Worm (Caenorhabditis elegans) whole organism, late embryonic: Measurements from ENCODE around the gene ZK1236.1.

Experiments
- C08G9.2 ChIP-seq: sonication (generic microtip); optimal IDR thresholded peaks from 2 replicates; lab custom pipeline; 2016; ENCODE audit warnings: mild to moderate bottlenecking, missing genetic modification characterization, moderate library complexity, missing compliant biosample characterization
- C38D4.7 ChIP-seq: fragments of 200-800 bp; sonication (Bioruptor generic); optimal IDR thresholded peaks from 2 replicates; lab custom pipeline; 2018; ENCODE audit warnings: mild to moderate bottlenecking, missing genetic modification characterization, moderate library complexity, missing compliant biosample characterization
- F13H6.1 ChIP-seq: sonication (generic microtip); optimal IDR thresholded peaks from 2 replicates; lab custom pipeline; 2016; ENCODE audit warnings: missing genetic modification characterization, missing compliant biosample characterization
- K02D7.2 ChIP-seq: sonication (generic microtip); optimal IDR thresholded peaks from 2 replicates; lab custom pipeline; 2017; ENCODE audit warnings: mild to moderate bottlenecking, missing genetic modification characterization, missing compliant biosample characterization
- K09A11.1 ChIP-seq: sonication (generic microtip); optimal IDR thresholded peaks from 2 replicates; lab custom pipeline; 2017; ENCODE audit warnings: antibody characterized with exemption, mild to moderate bottlenecking, missing genetic modification characterization, missing compliant biosample characterization; ENCODE audit not compliant: insufficient read depth
- T23F11.4 ChIP-seq: fragments of 200-800 bp; sonication (Bioruptor generic); optimal IDR thresholded peaks from 2 replicates; lab custom pipeline; 2018; ENCODE audit warnings: mild to moderate bottlenecking, missing genetic modification characterization, missing compliant biosample characterization
- ahr-1 ChIP-seq: sonication (generic microtip); optimal IDR thresholded peaks from 2 replicates; lab custom pipeline; 2016; ENCODE audit warnings: missing genetic modification characterization, missing compliant biosample characterization
- ceh-14 ChIP-seq: sonication (generic microtip); optimal IDR thresholded peaks from 2 replicates; lab custom pipeline; 2016; ENCODE audit warnings: missing genotype, missing genetic modification characterization, missing compliant biosample characterization
- ceh-18 ChIP-seq: sonication (generic microtip); optimal IDR thresholded peaks from 2 replicates; lab custom pipeline; 2016; ENCODE audit warnings: missing genetic modification characterization, missing compliant biosample characterization
- ceh-19 ChIP-seq: fragments of 200-800 bp; sonication (Bioruptor generic); optimal IDR thresholded peaks from 2 replicates; lab custom pipeline; 2018; ENCODE audit warnings: mild to moderate bottlenecking, missing genetic modification characterization, missing compliant biosample characterization
- ceh-2 ChIP-seq: sonication (generic microtip); optimal IDR thresholded peaks from 2 replicates; lab custom pipeline; 2016; ENCODE audit warnings: missing genotype, missing genetic modification characterization, missing compliant biosample characterization
- ceh-30 ChIP-seq: fragments of 150-350 bp; optimal IDR thresholded peaks from 2 replicates; lab custom pipeline; 2014; ENCODE audit warnings: missing biosample characterization, missing genetic modification characterization
- ceh-31 ChIP-seq: sonication (generic microtip); optimal IDR thresholded peaks from 2 replicates; lab custom pipeline; 2016; ENCODE audit warnings: missing genetic modification characterization, missing compliant biosample characterization
- ceh-34 ChIP-seq: sonication (generic microtip); optimal IDR thresholded peaks from 2 replicates; lab custom pipeline; 2016; ENCODE audit warnings: mild to moderate bottlenecking, missing genetic modification characterization, missing compliant biosample characterization
- ceh-48 ChIP-seq: sonication (generic microtip); optimal IDR thresholded peaks from 2 replicates; lab custom pipeline; 2016; ENCODE audit warnings: missing genetic modification characterization, inconsistent platforms, missing compliant biosample characterization
- ceh-6 ChIP-seq: fragments of 200-800 bp; sonication (Bioruptor generic); optimal IDR thresholded peaks from 2 replicates; lab custom pipeline; 2018; ENCODE audit warnings: mild to moderate bottlenecking, missing genetic modification characterization, missing compliant biosample characterization
- che-1 ChIP-seq: sonication (generic microtip); optimal IDR thresholded peaks from 2 replicates; lab custom pipeline; 2016; ENCODE audit warnings: mild to moderate bottlenecking, missing genetic modification characterization, missing compliant biosample characterization
- dve-1 ChIP-seq: sonication (generic microtip); optimal IDR thresholded peaks from 2 replicates; lab custom pipeline; 2017; ENCODE audit warnings: antibody characterized with exemption, mild to moderate bottlenecking, missing genetic modification characterization, missing compliant biosample characterization
- elt-2 ChIP-seq: sonication (generic microtip); optimal IDR thresholded peaks from 2 replicates; lab custom pipeline; 2016; ENCODE audit warnings: missing genetic modification reagents, missing genetic modification characterization, missing compliant biosample characterization
- elt-4 ChIP-seq: sonication (generic microtip); optimal IDR thresholded peaks from 2 replicates; lab custom pipeline; 2016; ENCODE audit warnings: missing genetic modification characterization, missing compliant biosample characterization
- ets-4 ChIP-seq: sonication (generic microtip); optimal IDR thresholded peaks from 2 replicates; lab custom pipeline; 2016; ENCODE audit warnings: missing genetic modification characterization, missing compliant biosample characterization
- eyg-1 ChIP-seq: sonication (generic microtip); optimal IDR thresholded peaks from 2 replicates; lab custom pipeline; 2016; ENCODE audit warnings: missing genotype, missing genetic modification characterization, missing compliant biosample characterization
- fax-1 ChIP-seq: sonication (generic microtip); optimal IDR thresholded peaks from 2 replicates; lab custom pipeline; 2016; ENCODE audit warnings: missing genotype, missing genetic modification characterization, missing compliant biosample characterization
- gmeb-2 ChIP-seq: sonication (generic microtip); optimal IDR thresholded peaks from 2 replicates; lab custom pipeline; 2016; ENCODE audit warnings: missing genetic modification characterization, inconsistent platforms, missing compliant biosample characterization
- hlh-13 ChIP-seq: fragments of 200-800 bp; sonication (Bioruptor generic); optimal IDR thresholded peaks from 2 replicates; lab custom pipeline; 2018; ENCODE audit warnings: mild to moderate bottlenecking, missing genetic modification characterization, missing compliant biosample characterization
- hlh-30 ChIP-seq: sonication (generic microtip); optimal IDR thresholded peaks from 2 replicates; lab custom pipeline; 2017; ENCODE audit warnings: antibody characterized with exemption, missing genetic modification characterization, missing compliant biosample characterization; ENCODE audit not compliant: insufficient read depth
- hlh-8 ChIP-seq: sonication (generic microtip); optimal IDR thresholded peaks from 2 replicates; lab custom pipeline; 2016; ENCODE audit warnings: missing genotype, missing genetic modification characterization, missing compliant biosample characterization
- lim-6 ChIP-seq: sonication (generic microtip); optimal IDR thresholded peaks from 2 replicates; lab custom pipeline; 2016; ENCODE audit warnings: missing genetic modification characterization, missing compliant biosample characterization
- lin-11 ChIP-seq: fragments of 200-800 bp; sonication (Bioruptor generic); optimal IDR thresholded peaks from 2 replicates; lab custom pipeline; 2018; ENCODE audit warnings: mild to moderate bottlenecking, missing genetic modification characterization, missing compliant biosample characterization
- madf-2 ChIP-seq: sonication (generic microtip); optimal IDR thresholded peaks from 2 replicates; lab custom pipeline; 2017; ENCODE audit warnings: missing genetic modification characterization, missing compliant biosample characterization
- nfya-1 ChIP-seq: sonication (generic microtip); optimal IDR thresholded peaks from 2 replicates; lab custom pipeline; 2017; ENCODE audit warnings: missing genetic modification characterization, mild to moderate bottlenecking, missing compliant biosample characterization, antibody characterized with exemption, moderate library complexity
- nhr-11 ChIP-seq: fragments of 150-350 bp; optimal IDR thresholded peaks from 2 replicates; lab custom pipeline; 2014; ENCODE audit warnings: missing biosample characterization, missing genetic modification characterization
- odd-2 ChIP-seq: sonication (generic microtip); optimal IDR thresholded peaks from 2 replicates; lab custom pipeline; 2017; ENCODE audit warnings: antibody characterized with exemption, mild to moderate bottlenecking, missing genetic modification characterization, missing compliant biosample characterization
- pax-1 ChIP-seq: fragments of 150-350 bp; optimal IDR thresholded peaks from 2 replicates; lab custom pipeline; 2014; ENCODE audit warnings: missing biosample characterization, missing genetic modification characterization
- pqm-1 ChIP-seq: sonication (generic microtip); optimal IDR thresholded peaks from 2 replicates; lab custom pipeline; 2016; ENCODE audit warnings: missing genetic modification characterization, missing compliant biosample characterization
- ref-2 ChIP-seq: sonication (generic microtip); optimal IDR thresholded peaks from 2 replicates; lab custom pipeline; 2016; ENCODE audit warnings: missing genetic modification characterization, missing compliant biosample characterization
- rnt-1 ChIP-seq: sonication (generic microtip); optimal IDR thresholded peaks from 2 replicates; lab custom pipeline; 2016; ENCODE audit warnings: missing genetic modification characterization, missing compliant biosample characterization
- sdc-2 ChIP-seq: sonication (generic microtip); optimal IDR thresholded peaks from 2 replicates; lab custom pipeline; 2016; ENCODE audit warnings: missing genotype, missing genetic modification characterization, missing compliant biosample characterization
- sox-4 ChIP-seq: sonication (generic microtip); optimal IDR thresholded peaks from 2 replicates; lab custom pipeline; 2017; ENCODE audit warnings: mild to moderate bottlenecking, missing genetic modification characterization, inconsistent platforms, missing compliant biosample characterization
- syd-9 ChIP-seq: sonication (generic microtip); optimal IDR thresholded peaks from 2 replicates; lab custom pipeline; 2016; ENCODE audit warnings: mild to moderate bottlenecking, missing genetic modification characterization, moderate library complexity, missing compliant biosample characterization
- tbx-2 ChIP-seq: sonication (generic microtip); optimal IDR thresholded peaks from 2 replicates; lab custom pipeline; 2016; ENCODE audit warnings: missing genetic modification characterization, missing compliant biosample characterization
- ttx-3 ChIP-seq: sonication (generic microtip); optimal IDR thresholded peaks from 2 replicates; lab custom pipeline; 2016; ENCODE audit warnings: missing genetic modification reagents, missing genetic modification characterization, missing compliant biosample characterization
- unc-42 ChIP-seq: sonication (generic microtip); optimal IDR thresholded peaks from 2 replicates; lab custom pipeline; 2016; ENCODE audit warnings: missing genotype, missing genetic modification characterization, missing compliant biosample characterization
- unc-55 ChIP-seq: sonication (generic microtip); optimal IDR thresholded peaks from 2 replicates; lab custom pipeline; 2017; ENCODE audit warnings: missing biosample characterization, missing genetic modification reagents, missing genetic modification characterization
- unc-86 ChIP-seq: sonication (generic microtip); optimal IDR thresholded peaks from 2 replicates; lab custom pipeline; 2016; ENCODE audit warnings: missing genetic modification characterization, missing compliant biosample characterization
- ztf-16 ChIP-seq: sonication (generic microtip); optimal IDR thresholded peaks from 2 replicates; lab custom pipeline; 2017; ENCODE audit warnings: missing genetic modification characterization, missing compliant biosample characterization

The ZK1236.1 gene

ce11 chrIII:8446061-8446460 lies 17.0 kb downstream of the ZK1236.1 start:
- TF ChIP-seq madf-2 (no peak), T23F11.4 (no peak), ceh-2 (tag; lab: Kevin White, UChicago) (no peak), ceh-34 (tag; lab: Kevin White, UChicago) (no peak), C08G9.2 (tag; lab: Kevin White, UChicago) (no peak), hlh-8 (tag; lab: Kevin White, UChicago) (no peak), odd-2 (tag; lab: Kevin White, UChicago) (no peak), ahr-1 (tag; lab: Kevin White, UChicago) (no peak), fax-1 (tag; lab: Kevin White, UChicago) (no peak), ceh-31 (no peak), gmeb-2 (tag; lab: Kevin White, UChicago) (no peak)
- TF ChIP-seq, all 69 proteins: peak for 0

- no peak for TF ChIP-seq che-1 (tag; lab: Kevin White, UChicago)
- no peak for TF ChIP-seq T23F11.4
- no peak for TF ChIP-seq C38D4.7 (GFP tag; lab: Kevin White, UChicago)
- no peak for TF ChIP-seq odd-2 (tag; lab: Kevin White, UChicago)
- TF ChIP-seq lin-11: no peak
Observed at ce11 chrIII:8446534-8446933, 17.4 kb downstream of the ZK1236.1 start, which contains the start of gene hsp-110. TSS of gene hsp-110 (minus strand) at chrIII:8446909.

- TF ChIP-seq tbx-2 (peak; percentile 84), K09A11.1 (tag; lab: Kevin White, UChicago) (peak; percentile 68), ceh-14 (peak; percentile 27), hlh-30 (peak; percentile 46), hlh-13 (no peak), sdc-2 (peak; percentile 3), sox-4 (tag; lab: Kevin White, UChicago) (peak; percentile 28), elt-4 (tag; lab: Kevin White, UChicago) (no peak), ceh-18 (tag; lab: Kevin White, UChicago) (peak; percentile 79), ref-2 (tag; lab: Kevin White, UChicago) (peak; percentile 55), hlh-8 (tag; lab: Kevin White, UChicago) (peak; percentile 8), nhr-11 (peak; percentile 68), ceh-34 (tag; lab: Kevin White, UChicago) (peak; percentile 84), rnt-1 (tag; lab: Kevin White, UChicago) (peak; percentile 73), dve-1 (tag; lab: Kevin White, UChicago) (peak; percentile 72), nfya-1 (tag; lab: Kevin White, UChicago) (peak; percentile 94), syd-9 (tag; lab: Kevin White, UChicago) (peak; percentile 47), lin-11 (no peak), ztf-16 (tag; lab: Kevin White, UChicago) (no peak), eyg-1 (tag; lab: Kevin White, UChicago) (no peak), pax-1 (tag; lab: Kevin White, UChicago) (peak; percentile 97), C38D4.7 (GFP tag; lab: Kevin White, UChicago) (no peak), ttx-3 (tag; lab: Kevin White, UChicago) (peak; percentile 53), pqm-1 (tag; lab: Kevin White, UChicago) (peak; percentile 7), lim-6 (tag; lab: Kevin White, UChicago) (no peak), ceh-31 (peak; percentile 88), K02D7.2 (tag; lab: Kevin White, UChicago) (no peak), unc-55 (GFP tag; lab: Kevin White, UChicago) (peak; percentile 94), ceh-6 (peak; percentile 16), ets-4 (tag; lab: Kevin White, UChicago) (peak; percentile 67), unc-86 (peak; percentile 66), F13H6.1 (tag; lab: Kevin White, UChicago) (peak; percentile 22), ceh-30 (tag; lab: Kevin White, UChicago) (peak; percentile 88), elt-2 (tag; lab: Kevin White, UChicago) (peak; percentile 34), ceh-19 (GFP tag; lab: Kevin White, UChicago) (peak; percentile 44), ceh-2 (tag; lab: Kevin White, UChicago) (peak; percentile 55), gmeb-2 (tag; lab: Kevin White, UChicago) (no peak), ceh-48 (tag; lab: Kevin White, UChicago) (peak; percentile 8), unc-42 (peak; percentile 84)
- TF ChIP-seq, all 69 proteins: peak for 30
Observed at ce11 chrIII:8446940-8447403, 17.9 kb downstream of the ZK1236.1 start, which contains the start of gene rpn-3. TSS of gene rpn-3 (plus strand) at chrIII:8447353.
